Worm (Caenorhabditis elegans) whole organism, L1 larva: Measurements from ENCODE around the gene T08D10.4.

Experiments
- C04F5.9 ChIP-seq: sonication (generic microtip); optimal IDR thresholded peaks from 2 replicates; lab custom pipeline; 2016; ENCODE audit warnings: missing genetic modification characterization, missing compliant biosample characterization
- C34B4.2 ChIP-seq: sonication (generic microtip); optimal IDR thresholded peaks from 2 replicates; lab custom pipeline; 2017; ENCODE audit warnings: mild to moderate bottlenecking, missing genetic modification characterization, missing compliant biosample characterization
- ama-1 ChIP-seq: fragments of 150-350 bp; optimal IDR thresholded peaks from 2 replicates; lab custom pipeline; 2014
- egl-27 ChIP-seq, 2 experiments: fragments of 150-350 bp in 1 of 2; sonication (generic microtip); optimal IDR thresholded peaks; 3 replicates each; lab custom pipeline; 2017 to 2018; ENCODE audit warnings: missing biosample characterization in 2 of 2, missing genetic modification characterization in 2 of 2, missing genetic modification reagents in 2 of 2
- lin-15B ChIP-seq: fragments of 150-350 bp; sonication (generic microtip); optimal IDR thresholded peaks from 3 replicates; lab custom pipeline; 2014; ENCODE audit warnings: missing biosample characterization, missing genetic modification characterization
- mep-1 ChIP-seq: fragments of 150-350 bp; optimal IDR thresholded peaks from 2 replicates; lab custom pipeline; 2014; ENCODE audit warnings: missing biosample characterization, missing genetic modification characterization
- nhr-237 ChIP-seq: fragments of 150-350 bp; optimal IDR thresholded peaks from 2 replicates; lab custom pipeline; 2014; ENCODE audit warnings: missing biosample characterization, missing genetic modification characterization
- nhr-28 ChIP-seq: fragments of 150-350 bp; optimal IDR thresholded peaks from 2 replicates; lab custom pipeline; 2014; ENCODE audit warnings: missing biosample characterization, missing genetic modification characterization
- nhr-76 ChIP-seq: sonication (generic microtip); optimal IDR thresholded peaks from 2 replicates; lab custom pipeline; 2017; ENCODE audit warnings: missing biosample characterization, missing genetic modification characterization
- nhr-77 ChIP-seq: fragments of 150-350 bp; optimal IDR thresholded peaks from 2 replicates; lab custom pipeline; 2014; ENCODE audit warnings: missing biosample characterization, missing genetic modification characterization

ce11 chrX:11969085-11969484 is 16.0 kb upstream of the T08D10.4 start:
- TF ChIP-seq lin-15B (no peak), nhr-77 (tag; lab: Kevin White, UChicago) (no peak), ama-1 (lab: Kevin White, UChicago) (no peak), C04F5.9 (tag; lab: Kevin White, UChicago) (no peak), nhr-28 (tag; lab: Kevin White, UChicago) (no peak), C34B4.2 (no peak), mep-1 (tag; lab: Kevin White, UChicago) (peak; percentile 1), nhr-76 (tag; lab: Kevin White, UChicago) (no peak), egl-27 (tag; optimal IDR thresholded peaks at IDR 0.05; lab: Kevin White, UChicago) (no peak), nhr-237 (tag; lab: Kevin White, UChicago) (peak; percentile 19)
